Fruit fly (Drosophila melanogaster): ENCODE measurements around the gene Keap1.

Keap1 gene

dm6 chr3R:17056905-17057251 lies 22.9 kb downstream of the Keap1 start:
- no peak for TF ChIP-seq dmrt93B (GFP tag; optimal IDR thresholded peaks at IDR 0.05)
- TF ChIP-seq foxo (GFP tag; optimal IDR thresholded peaks at IDR 0.05), result peak in 1 of 2 experiments; percentile 38
- TF ChIP-seq Hnf4 (GFP tag; optimal IDR thresholded peaks at IDR 0.05), result no peak
- TF ChIP-seq Abd-B (GFP tag; optimal IDR thresholded peaks at IDR 0.05), result no peak
- TF ChIP-seq HLH106 (tag; optimal IDR thresholded peaks at IDR 0.05), result peak; percentile 4
- TF ChIP-seq sage (GFP tag; optimal IDR thresholded peaks at IDR 0.05), result no peak
- TF ChIP-seq Myc (optimal IDR thresholded peaks at IDR 0.05), result no peak
- TF ChIP-seq Dif (GFP tag; optimal IDR thresholded peaks at IDR 0.05; ENCODE audit: partially characterized antibody), result no peak
- TF ChIP-seq usp (GFP tag; optimal IDR thresholded peaks at IDR 0.05), result no peak
- TF ChIP-seq h (GFP tag; optimal IDR thresholded peaks at IDR 0.05), result no peak
- peak; percentile 6 for TF ChIP-seq rgr (GFP tag; optimal IDR thresholded peaks at IDR 0.05)
- no peak for TF ChIP-seq dl (GFP tag; optimal IDR thresholded peaks at IDR 0.05; ENCODE audit: insufficient read depth in 1 of 2, partially characterized antibody in 2 of 2)

DNA sequence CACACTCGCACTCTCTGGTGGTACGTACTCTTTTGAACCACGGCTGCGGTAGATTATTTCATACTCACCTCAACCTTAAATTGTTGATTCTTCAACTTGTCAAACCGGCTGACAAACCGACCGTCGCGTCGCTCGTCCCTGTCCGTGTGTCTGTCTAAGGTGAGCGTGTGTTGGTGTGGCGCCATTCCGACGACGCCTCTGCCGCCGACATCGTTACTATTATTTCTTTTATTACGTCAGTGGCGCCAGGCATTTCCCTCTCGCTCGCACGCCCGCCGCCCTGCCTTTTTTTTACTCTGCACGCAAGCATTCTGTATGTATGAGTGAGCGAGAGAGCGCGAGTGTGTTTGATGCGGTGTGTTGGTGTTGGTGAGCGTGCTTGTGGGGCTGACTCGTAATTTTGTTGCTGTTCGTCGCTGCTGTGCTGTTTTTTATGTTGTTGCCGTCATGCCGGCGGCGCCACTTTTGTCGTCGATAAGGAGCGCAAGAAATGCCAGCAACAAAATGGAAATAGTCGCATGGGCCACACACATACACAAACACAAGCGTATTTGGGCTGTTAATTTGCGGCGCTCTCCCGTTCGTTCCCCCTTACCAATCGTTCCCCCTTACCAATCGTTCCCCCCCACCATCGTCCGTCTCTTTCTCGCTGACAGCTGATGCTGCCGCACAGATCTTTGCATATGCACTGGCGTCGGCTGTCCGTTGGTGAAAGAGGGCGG lies 23.4 kb downstream of the Keap1 start:
- peak; percentile 33 for TF ChIP-seq br (GFP tag; optimal IDR thresholded peaks at IDR 0.05)
- no peak for TF ChIP-seq pan (optimal IDR thresholded peaks at IDR 0.05)
- TF ChIP-seq usp (GFP tag; optimal IDR thresholded peaks at IDR 0.05), result no peak
- peak; percentile 84 for TF ChIP-seq N (GFP tag; optimal IDR thresholded peaks at IDR 0.05)
- TF ChIP-seq foxo (GFP tag; optimal IDR thresholded peaks at IDR 0.05), result peak; percentile 2 to 25
- no peak for TF ChIP-seq sv (GFP tag; optimal IDR thresholded peaks at IDR 0.05)
- TF ChIP-seq Sp1 (GFP tag; optimal IDR thresholded peaks at IDR 0.05), result peak; percentile 48
- no peak for TF ChIP-seq dsf (GFP tag; optimal IDR thresholded peaks at IDR 0.05; ENCODE audit: borderline replicate concordance)
- TF ChIP-seq sage (GFP tag; optimal IDR thresholded peaks at IDR 0.05), result no peak
- no peak for TF ChIP-seq HLH106 (tag; optimal IDR thresholded peaks at IDR 0.05)
- no peak for TF ChIP-seq Mio (GFP tag; optimal IDR thresholded peaks at IDR 0.05)
- peak; percentile 71 for TF ChIP-seq h (GFP tag; optimal IDR thresholded peaks at IDR 0.05)
- TF ChIP-seq woc (GFP tag; optimal IDR thresholded peaks at IDR 0.05), result no peak
- peak; percentile 82 for TF ChIP-seq jim (GFP tag; optimal IDR thresholded peaks at IDR 0.05)
- TF ChIP-seq dl (GFP tag; optimal IDR thresholded peaks at IDR 0.05; ENCODE audit: insufficient read depth in 1 of 2, partially characterized antibody in 2 of 2), result peak; percentile 26 to 31
- peak; percentile 62 for TF ChIP-seq fru (GFP tag; optimal IDR thresholded peaks at IDR 0.05)
- TF ChIP-seq CrebA (GFP tag; optimal IDR thresholded peaks at IDR 0.05; ENCODE audit: borderline replicate concordance), result peak; percentile 50
- peak; percentile 52 for TF ChIP-seq Hr83 (GFP tag; optimal IDR thresholded peaks at IDR 0.05; ENCODE audit: poor library complexity, severe bottlenecking)
- peak; percentile 78 for TF ChIP-seq Vsx2 (GFP tag; optimal IDR thresholded peaks at IDR 0.05; ENCODE audit: partially characterized antibody)
- no peak for TF ChIP-seq ey (GFP tag; optimal IDR thresholded peaks at IDR 0.05)
- TF ChIP-seq lola (GFP tag; optimal IDR thresholded peaks at IDR 0.05), result no peak
- peak; percentile 45 for TF ChIP-seq OdsH (GFP tag; optimal IDR thresholded peaks at IDR 0.05)
- TF ChIP-seq Abd-B (GFP tag; optimal IDR thresholded peaks at IDR 0.05), result peak; percentile 60
- peak; percentile 76 for TF ChIP-seq Rel (GFP tag; optimal IDR thresholded peaks at IDR 0.05)
- TF ChIP-seq Rel (tag; optimal IDR thresholded peaks at IDR 0.05), result peak; percentile 23
- TF ChIP-seq tai (GFP tag; optimal IDR thresholded peaks at IDR 0.05), result no peak
- no peak for TF ChIP-seq Dfd (GFP tag; optimal IDR thresholded peaks at IDR 0.05)
- no peak for TF ChIP-seq GATAd (GFP tag; optimal IDR thresholded peaks at IDR 0.05)
- no peak for TF ChIP-seq dmrt93B (GFP tag; optimal IDR thresholded peaks at IDR 0.05)
- TF ChIP-seq Dif (GFP tag; optimal IDR thresholded peaks at IDR 0.05; ENCODE audit: partially characterized antibody), result peak; percentile 64
- TF ChIP-seq CG9705 (GFP tag; optimal IDR thresholded peaks at IDR 0.05), result no peak
- TF ChIP-seq brk (GFP tag; optimal IDR thresholded peaks at IDR 0.05), result peak; percentile 94
- no peak for TF ChIP-seq CG32264 (GFP tag; optimal IDR thresholded peaks at IDR 0.05)
- peak; percentile 56 for TF ChIP-seq psq (GFP tag; optimal IDR thresholded peaks at IDR 0.05)
- no peak for TF ChIP-seq Hnf4 (GFP tag; optimal IDR thresholded peaks at IDR 0.05)
- TF ChIP-seq Myc (optimal IDR thresholded peaks at IDR 0.05), result no peak
- TF ChIP-seq rgr (GFP tag; optimal IDR thresholded peaks at IDR 0.05), result peak; percentile 27
- peak; percentile 8 for TF ChIP-seq Jra (GFP tag; optimal IDR thresholded peaks at IDR 0.05)
- TF ChIP-seq Hr78 (GFP tag; optimal IDR thresholded peaks at IDR 0.05), result no peak
